Worm (Caenorhabditis elegans) whole organism, L2 larva: ENCODE results near the gene T01D1.7.

Source experiments
- nhr-11 ChIP-seq: fragments of 150-350 bp; optimal IDR thresholded peaks from 2 replicates; lab custom pipeline; 2014; ENCODE audit warnings: missing biosample characterization, missing genetic modification characterization
- nhr-6 ChIP-seq: fragments of 150-350 bp; optimal IDR thresholded peaks from 2 replicates; lab custom pipeline; 2014; ENCODE audit warnings: missing biosample characterization, missing genetic modification characterization
- skn-1 ChIP-seq: sonication (generic microtip); optimal IDR thresholded peaks from 2 replicates; lab custom pipeline; 2017; ENCODE audit warnings: missing biosample characterization, missing genetic modification characterization
- ztf-4 ChIP-seq: fragments of 150-350 bp; optimal IDR thresholded peaks from 2 replicates; lab custom pipeline; 2014; ENCODE audit warnings: missing biosample characterization, missing genetic modification characterization

DNA sequence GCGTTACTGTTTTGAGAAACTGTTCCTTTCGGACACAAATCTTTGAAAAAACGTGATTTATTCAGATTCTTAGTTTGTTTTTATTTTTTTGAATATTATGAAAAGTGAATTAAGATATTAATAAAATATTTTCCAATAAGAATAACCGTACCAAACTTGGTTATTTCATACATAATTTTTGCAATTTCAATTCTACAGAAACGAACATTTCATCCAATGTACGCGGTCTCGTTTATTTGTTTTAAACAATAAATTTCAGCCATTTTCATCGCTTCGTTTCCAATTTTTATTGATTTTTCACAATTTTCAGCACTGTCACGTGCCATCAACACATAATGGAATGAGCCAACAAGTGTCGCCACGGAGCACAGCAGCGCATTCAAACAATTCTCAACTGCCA lies 26.6 kb downstream of the T01D1.7 start, which contains the start of gene T25D3.4:
- no peak for TF ChIP-seq ztf-4
- TF ChIP-seq nhr-11 (tag; lab: Kevin White, UChicago): no peak
- no peak for TF ChIP-seq skn-1 (tag; lab: Kevin White, UChicago)
- no peak for TF ChIP-seq nhr-6 (tag; lab: Kevin White, UChicago)
